Worm (Caenorhabditis elegans) whole organism, mixed stage, embryonic: ENCODE results near the gene wht-6.

Source experiments
- M03D4.4 ChIP-seq: sonication (generic microtip); optimal IDR thresholded peaks from 2 replicates; lab custom pipeline; 2017; ENCODE audit warnings: mild to moderate bottlenecking, missing genetic modification characterization, missing compliant biosample characterization
- bed-3 ChIP-seq: fragments of 200-800 bp; sonication (Bioruptor generic); optimal IDR thresholded peaks from 3 replicates; lab custom pipeline; 2018; ENCODE audit warnings: mild to moderate bottlenecking, missing genetic modification characterization, moderate library complexity, missing compliant biosample characterization
- blmp-1 ChIP-seq: fragments of 150-350 bp; optimal IDR thresholded peaks from 2 replicates; lab custom pipeline; 2014; ENCODE audit warnings: missing biosample characterization, missing genetic modification characterization
- ceh-39 ChIP-seq: fragments of 150-350 bp; optimal IDR thresholded peaks from 2 replicates; lab custom pipeline; 2014; ENCODE audit warnings: missing biosample characterization, missing genetic modification characterization
- ceh-43 ChIP-seq: fragments of 200-800 bp; sonication (Bioruptor generic); optimal IDR thresholded peaks from 2 replicates; lab custom pipeline; 2018; ENCODE audit warnings: mild to moderate bottlenecking, missing genetic modification characterization, moderate library complexity, missing compliant biosample characterization
- ces-1 ChIP-seq: fragments of 150-350 bp; optimal IDR thresholded peaks from 2 replicates; lab custom pipeline; 2014; ENCODE audit warnings: missing biosample characterization, missing genetic modification reagents, missing genetic modification characterization
- drap-1 ChIP-seq: fragments of 200-800 bp; sonication (Bioruptor generic); optimal IDR thresholded peaks from 3 replicates; lab custom pipeline; 2018; ENCODE audit warnings: mild to moderate bottlenecking, missing genetic modification characterization, missing compliant biosample characterization
- elt-1 ChIP-seq: sonication (generic microtip); optimal IDR thresholded peaks from 2 replicates; lab custom pipeline; 2017; ENCODE audit warnings: missing genetic modification characterization, mild to moderate bottlenecking, missing compliant biosample characterization, antibody characterized with exemption, moderate library complexity, borderline replicate concordance; ENCODE audit not compliant: insufficient read depth
- flh-1 ChIP-seq: fragments of 200-800 bp; sonication (Bioruptor generic); optimal IDR thresholded peaks from 2 replicates; lab custom pipeline; 2018; ENCODE audit warnings: mild to moderate bottlenecking, missing genetic modification characterization, moderate library complexity, missing compliant biosample characterization
- ham-2 ChIP-seq: fragments of 200-800 bp; sonication (Bioruptor generic); optimal IDR thresholded peaks from 2 replicates; lab custom pipeline; 2018; ENCODE audit warnings: mild to moderate bottlenecking, missing genetic modification characterization, missing compliant biosample characterization
- hlh-1 ChIP-seq: fragments of 150-350 bp; optimal IDR thresholded peaks from 2 replicates; lab custom pipeline; 2014; ENCODE audit warnings: missing biosample characterization, missing genetic modification reagents, missing genetic modification characterization
- lin-13 ChIP-seq: fragments of 150-350 bp; optimal IDR thresholded peaks from 2 replicates; lab custom pipeline; 2014; ENCODE audit warnings: missing biosample characterization, missing genetic modification characterization
- lin-32 ChIP-seq: fragments of 200-800 bp; sonication (Bioruptor generic); optimal IDR thresholded peaks from 2 replicates; lab custom pipeline; 2018; ENCODE audit warnings: mild to moderate bottlenecking, missing genetic modification characterization, missing compliant biosample characterization
- lsy-2 ChIP-seq: fragments of 150-350 bp; optimal IDR thresholded peaks from 2 replicates; lab custom pipeline; 2014; ENCODE audit warnings: missing biosample characterization, missing genetic modification characterization
- mep-1 ChIP-seq: fragments of 150-350 bp; optimal IDR thresholded peaks from 2 replicates; lab custom pipeline; 2017; ENCODE audit warnings: missing biosample characterization, missing genetic modification reagents, missing genetic modification characterization, inconsistent platforms
- mls-2 ChIP-seq: sonication (generic microtip); optimal IDR thresholded peaks from 2 replicates; lab custom pipeline; 2016; ENCODE audit warnings: mild to moderate bottlenecking, missing genetic modification characterization, moderate library complexity, missing compliant biosample characterization
- nhr-12 ChIP-seq: fragments of 150-350 bp; optimal IDR thresholded peaks from 2 replicates; lab custom pipeline; 2014; ENCODE audit warnings: missing biosample characterization, missing genetic modification characterization
- nhr-2 ChIP-seq: fragments of 150-350 bp; optimal IDR thresholded peaks from 2 replicates; lab custom pipeline; 2014; ENCODE audit warnings: missing biosample characterization, missing genetic modification characterization
- nhr-237 ChIP-seq: fragments of 150-350 bp; optimal IDR thresholded peaks from 2 replicates; lab custom pipeline; 2014; ENCODE audit warnings: missing biosample characterization, missing genetic modification characterization
- nhr-28 ChIP-seq: fragments of 150-350 bp; optimal IDR thresholded peaks from 2 replicates; lab custom pipeline; 2014; ENCODE audit warnings: missing biosample characterization, missing genetic modification characterization
- nhr-76 ChIP-seq: sonication (generic microtip); optimal IDR thresholded peaks from 2 replicates; lab custom pipeline; 2017; ENCODE audit warnings: missing biosample characterization, missing genetic modification characterization
- pha-4 ChIP-seq: fragments of 150-350 bp; optimal IDR thresholded peaks from 2 replicates; lab custom pipeline; 2018; ENCODE audit warnings: missing biosample characterization, missing genetic modification reagents, missing genetic modification characterization
- sem-2 ChIP-seq: fragments of 200-800 bp; sonication (Bioruptor generic); optimal IDR thresholded peaks from 2 replicates; lab custom pipeline; 2018; ENCODE audit warnings: mild to moderate bottlenecking, missing genetic modification characterization, missing compliant biosample characterization
- snpc-4 ChIP-seq: fragments of 150-350 bp; optimal IDR thresholded peaks from 2 replicates; lab custom pipeline; 2014; ENCODE audit warnings: missing biosample characterization, missing genetic modification characterization
- sptf-1 ChIP-seq: sonication (generic microtip); optimal IDR thresholded peaks from 2 replicates; lab custom pipeline; 2017; ENCODE audit warnings: mild to moderate bottlenecking, missing genetic modification characterization, moderate library complexity, missing compliant biosample characterization
- unc-120 ChIP-seq: sonication (generic microtip); optimal IDR thresholded peaks from 2 replicates; lab custom pipeline; 2017; ENCODE audit warnings: missing genetic modification characterization, missing compliant biosample characterization; ENCODE audit not compliant: poor library complexity, severe bottlenecking
- unc-39 ChIP-seq: fragments of 150-350 bp; optimal IDR thresholded peaks from 2 replicates; lab custom pipeline; 2014; ENCODE audit warnings: missing biosample characterization, missing genetic modification characterization
- zip-8 ChIP-seq: fragments of 150-350 bp; optimal IDR thresholded peaks from 2 replicates; lab custom pipeline; 2014; ENCODE audit warnings: missing biosample characterization, missing genetic modification characterization
- ztf-11 ChIP-seq: fragments of 150-350 bp; optimal IDR thresholded peaks from 2 replicates; lab custom pipeline; 2014; ENCODE audit warnings: missing biosample characterization, missing genetic modification characterization

Gene wht-6

ce11 chrIII:6432939-6433338 is 38.6 kb upstream of the wht-6 start, which contains the start of gene vps-16:
Gene vps-16, plus strand, starts transcription at chrIII:6433239.
- TF ChIP-seq drap-1 (GFP tag; lab: Kevin White, UChicago) (no peak), nhr-2 (no peak), elt-1 (no peak), nhr-28 (tag; lab: Kevin White, UChicago) (no peak), mep-1 (tag; lab: Kevin White, UChicago) (no peak), sem-2 (GFP tag; lab: Kevin White, UChicago) (no peak)

ce11 chrIII:6436308-6436707 is 35.2 kb upstream of the wht-6 start, which contains the start of gene C05D11.1:
Gene C05D11.1, plus strand, starts transcription at chrIII:6436608.
- TF ChIP-seq mls-2 (tag; lab: Kevin White, UChicago) (no peak), lin-32 (no peak), ham-2 (no peak), blmp-1 (tag; lab: Kevin White, UChicago) (no peak)

ce11 chrIII:6439854-6440253 is 31.7 kb upstream of the wht-6 start:
- TF ChIP-seq nhr-76 (no peak), unc-39 (tag; lab: Kevin White, UChicago) (no peak), sptf-1 (tag; lab: Kevin White, UChicago) (no peak), ces-1 (no peak), elt-1 (no peak), zip-8 (tag; lab: Kevin White, UChicago) (no peak), pha-4 (no peak), ceh-39 (tag; lab: Kevin White, UChicago) (no peak), bed-3 (GFP tag; lab: Kevin White, UChicago) (no peak), mls-2 (tag; lab: Kevin White, UChicago) (no peak), M03D4.4 (tag; lab: Kevin White, UChicago) (no peak), flh-1 (GFP tag; lab: Kevin White, UChicago) (no peak), nhr-237 (tag; lab: Kevin White, UChicago) (no peak), drap-1 (GFP tag; lab: Kevin White, UChicago) (no peak), sem-2 (GFP tag; lab: Kevin White, UChicago) (no peak)

ce11 chrIII:6442305-6443125 is 29.0 kb upstream of the wht-6 start, which contains the start of gene mel-32:
Gene mel-32, minus strand, starts transcription at chrIII:6443000.
- TF ChIP-seq lin-32 (no peak), M03D4.4 (tag; lab: Kevin White, UChicago) (no peak), flh-1 (GFP tag; lab: Kevin White, UChicago) (no peak), nhr-237 (tag; lab: Kevin White, UChicago) (no peak), ham-2 (no peak), ztf-11 (tag; lab: Kevin White, UChicago) (no peak), snpc-4 (no peak), unc-120 (tag; lab: Kevin White, UChicago) (no peak), nhr-2 (no peak), ceh-39 (tag; lab: Kevin White, UChicago) (no peak), lin-13 (tag; lab: Kevin White, UChicago) (no peak), hlh-1 (tag; lab: Kevin White, UChicago) (no peak), nhr-12 (tag; lab: Kevin White, UChicago) (no peak), lsy-2 (tag; lab: Kevin White, UChicago) (no peak), ces-1 (no peak), pha-4 (no peak), blmp-1 (tag; lab: Kevin White, UChicago) (no peak), ceh-43 (GFP tag; lab: Kevin White, UChicago) (no peak)

ce11 chrIII:6444335-6444734 is 27.2 kb upstream of the wht-6 start, which contains the start of gene C05D11.13:
Gene C05D11.13, minus strand, starts transcription at chrIII:6444586.
- TF ChIP-seq pha-4 (peak; percentile 68), ham-2 (peak; percentile 10), unc-120 (tag; lab: Kevin White, UChicago) (peak; percentile 37), lsy-2 (tag; lab: Kevin White, UChicago) (peak; percentile 43), elt-1 (no peak), nhr-2 (no peak), mls-2 (tag; lab: Kevin White, UChicago) (peak; percentile 3), M03D4.4 (tag; lab: Kevin White, UChicago) (peak; percentile 17)
